Fruit fly (Drosophila melanogaster): Measurements from ENCODE around the gene CG13850.

Gene CG13850

dm6 chr3R:22410537-22411360 lies at the start of gene CG13850, which contains the start of gene lqfR:
CG13850 (minus strand) TSS chr3R:22410915.
lqfR (plus strand) TSS chr3R:22411301.
- TF ChIP-seq cic (GFP tag; optimal IDR thresholded peaks at IDR 0.05) (peak; percentile 49), kay (GFP tag; ENCODE audit: borderline replicate concordance) (peak; percentile 95), CG14711 (tag; optimal IDR thresholded peaks at IDR 0.05) (peak; percentile 65), toe (GFP tag; optimal IDR thresholded peaks at IDR 0.05) (peak; percentile 92), CG33017 (tag; optimal IDR thresholded peaks at IDR 0.05) (peak; percentile 61), Hr96 (GFP tag; optimal IDR thresholded peaks at IDR 0.05) (peak; percentile 84), CG1620 (GFP tag; optimal IDR thresholded peaks at IDR 0.05) (peak; percentile 88), Clk (GFP tag; optimal IDR thresholded peaks at IDR 0.05) (peak; percentile 73), tj (GFP tag; optimal IDR thresholded peaks at IDR 0.05) (peak; percentile 57), ovo (GFP tag; optimal IDR thresholded peaks at IDR 0.05) (peak; percentile 80), pad (GFP tag; optimal IDR thresholded peaks at IDR 0.05) (peak; percentile 87), CG5204 (GFP tag; optimal IDR thresholded peaks at IDR 0.05) (peak; percentile 85), CG12768 (GFP tag; optimal IDR thresholded peaks at IDR 0.05) (peak; percentile 88), CG7045 (GFP tag; optimal IDR thresholded peaks at IDR 0.05) (peak; percentile 69), CG11617 (GFP tag; optimal IDR thresholded peaks at IDR 0.05) (peak; percentile 84), Crg-1 (GFP tag; optimal IDR thresholded peaks at IDR 0.05) (peak; percentile 89), Mnt (GFP tag; optimal IDR thresholded peaks at IDR 0.05) (peak; percentile 77), cnc (optimal IDR thresholded peaks at IDR 0.05) (no peak), CG7101 (tag; optimal IDR thresholded peaks at IDR 0.05) (peak; percentile 81), bab1 (GFP tag; optimal IDR thresholded peaks at IDR 0.05) (peak; percentile 25)

dm6 chr3R:22456007-22456406 lies 45.3 kb upstream of the CG13850 start:
- TF ChIP-seq kay (GFP tag; ENCODE audit: borderline replicate concordance) (no peak), CG7101 (tag; optimal IDR thresholded peaks at IDR 0.05) (no peak), CG5204 (GFP tag; optimal IDR thresholded peaks at IDR 0.05) (no peak), Hr96 (GFP tag; optimal IDR thresholded peaks at IDR 0.05) (no peak), tj (GFP tag; optimal IDR thresholded peaks at IDR 0.05) (no peak), ovo (GFP tag; optimal IDR thresholded peaks at IDR 0.05) (no peak), Mnt (GFP tag; optimal IDR thresholded peaks at IDR 0.05) (no peak), toe (GFP tag; optimal IDR thresholded peaks at IDR 0.05) (no peak), bab1 (GFP tag; optimal IDR thresholded peaks at IDR 0.05) (no peak), Crg-1 (GFP tag; optimal IDR thresholded peaks at IDR 0.05) (no peak)

DNA sequence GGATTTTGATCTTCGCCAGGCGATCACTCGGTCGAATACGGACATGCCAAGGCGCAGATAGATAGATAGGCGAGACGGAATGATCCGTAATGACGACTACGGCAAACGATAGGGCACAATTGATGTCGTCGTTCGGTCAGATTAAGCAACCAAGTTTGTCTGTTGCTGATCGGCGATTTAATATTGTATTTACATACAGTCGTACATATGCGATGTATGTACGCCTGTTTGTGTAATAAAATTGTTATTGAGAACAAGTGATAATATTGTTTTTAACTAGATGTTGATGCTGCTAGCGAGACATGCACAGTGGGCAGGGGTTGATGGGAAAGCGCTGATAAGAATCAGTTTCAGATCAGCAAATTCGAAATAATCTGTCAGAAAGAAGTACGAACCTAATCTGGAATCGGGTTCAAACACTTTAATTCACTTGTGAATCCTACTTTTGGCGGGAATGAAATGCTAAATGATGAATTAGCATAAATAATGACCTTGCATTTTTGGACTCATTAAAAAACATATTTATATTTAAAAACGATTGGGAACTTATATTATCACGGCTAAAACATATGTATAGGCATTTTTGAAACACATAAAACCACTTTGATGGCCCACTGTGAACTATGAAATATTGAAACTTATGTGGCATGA lies 44.7 kb upstream of the CG13850 start:
- TF ChIP-seq toe (GFP tag; optimal IDR thresholded peaks at IDR 0.05) (peak; percentile 4), pad (GFP tag; optimal IDR thresholded peaks at IDR 0.05) (no peak), CG5204 (GFP tag; optimal IDR thresholded peaks at IDR 0.05) (no peak), Clk (GFP tag; optimal IDR thresholded peaks at IDR 0.05) (no peak), bab1 (GFP tag; optimal IDR thresholded peaks at IDR 0.05) (no peak), ovo (GFP tag; optimal IDR thresholded peaks at IDR 0.05) (no peak), kay (GFP tag; ENCODE audit: borderline replicate concordance) (no peak), Mnt (GFP tag; optimal IDR thresholded peaks at IDR 0.05) (no peak), Hr96 (GFP tag; optimal IDR thresholded peaks at IDR 0.05) (no peak), cnc (optimal IDR thresholded peaks at IDR 0.05) (peak in 1 of 2 experiments; percentile 25), CG12768 (GFP tag; optimal IDR thresholded peaks at IDR 0.05) (no peak), CG33017 (tag; optimal IDR thresholded peaks at IDR 0.05) (no peak), CG1620 (GFP tag; optimal IDR thresholded peaks at IDR 0.05) (no peak), CG7101 (tag; optimal IDR thresholded peaks at IDR 0.05) (no peak), cic (GFP tag; optimal IDR thresholded peaks at IDR 0.05) (no peak), CG11617 (GFP tag; optimal IDR thresholded peaks at IDR 0.05) (no peak), CG7045 (GFP tag; optimal IDR thresholded peaks at IDR 0.05) (peak; percentile 34), Crg-1 (GFP tag; optimal IDR thresholded peaks at IDR 0.05) (no peak), tj (GFP tag; optimal IDR thresholded peaks at IDR 0.05) (peak; percentile 13), CG14711 (tag; optimal IDR thresholded peaks at IDR 0.05) (no peak)

DNA sequence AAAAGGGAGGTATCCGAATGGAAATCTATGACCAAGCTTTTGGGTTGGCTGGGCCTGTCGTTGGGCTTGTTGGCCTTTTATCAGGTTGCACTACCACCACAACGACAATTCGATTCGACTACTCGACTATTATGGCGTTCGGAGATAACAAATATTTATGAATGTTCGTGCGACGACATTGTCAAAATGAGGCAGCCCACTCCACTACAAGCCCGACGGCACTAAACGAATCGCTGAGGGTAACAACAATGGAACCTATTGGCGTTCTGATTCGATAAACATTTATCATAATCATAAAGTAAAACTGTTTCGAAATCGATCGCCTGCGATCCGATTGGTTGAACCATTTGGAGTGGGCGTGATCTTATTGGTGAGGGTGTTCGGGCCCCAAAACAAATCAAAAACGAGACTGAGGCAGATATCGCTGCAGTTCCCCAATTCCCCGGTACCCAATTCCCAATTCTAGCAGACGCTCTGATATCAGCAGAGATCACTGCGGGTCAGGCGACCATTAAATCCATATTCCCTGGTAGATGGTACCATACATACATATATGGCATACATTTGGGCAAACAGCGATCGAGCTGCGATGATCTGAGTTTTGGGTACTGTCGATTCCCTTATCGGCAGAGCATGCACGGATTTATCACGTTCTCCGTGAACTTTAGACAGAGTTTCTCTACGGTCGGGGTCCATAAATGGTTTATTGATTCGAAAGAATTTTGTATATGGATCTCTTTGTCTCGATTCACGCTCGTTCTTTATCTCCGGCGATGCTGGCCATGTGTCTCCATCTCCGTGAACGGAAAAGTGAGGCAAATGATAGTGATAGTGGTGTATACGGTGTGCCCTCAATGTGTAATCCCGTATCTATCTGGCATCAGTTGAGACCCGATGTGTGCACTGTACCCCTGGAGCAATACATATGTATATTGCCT lies 44.0 kb upstream of the CG13850 start:
- TF ChIP-seq Clk (GFP tag; optimal IDR thresholded peaks at IDR 0.05): no peak
- no peak for TF ChIP-seq CG11617 (GFP tag; optimal IDR thresholded peaks at IDR 0.05)
- TF ChIP-seq kay (GFP tag; ENCODE audit: borderline replicate concordance): peak; percentile 48
- TF ChIP-seq Crg-1 (GFP tag; optimal IDR thresholded peaks at IDR 0.05): no peak
- no peak for TF ChIP-seq Hr96 (GFP tag; optimal IDR thresholded peaks at IDR 0.05)
- TF ChIP-seq CG7045 (GFP tag; optimal IDR thresholded peaks at IDR 0.05): no peak
- peak; percentile 1 for TF ChIP-seq cic (GFP tag; optimal IDR thresholded peaks at IDR 0.05)
- no peak for TF ChIP-seq CG1620 (GFP tag; optimal IDR thresholded peaks at IDR 0.05)
- TF ChIP-seq CG33017 (tag; optimal IDR thresholded peaks at IDR 0.05): no peak

DNA sequence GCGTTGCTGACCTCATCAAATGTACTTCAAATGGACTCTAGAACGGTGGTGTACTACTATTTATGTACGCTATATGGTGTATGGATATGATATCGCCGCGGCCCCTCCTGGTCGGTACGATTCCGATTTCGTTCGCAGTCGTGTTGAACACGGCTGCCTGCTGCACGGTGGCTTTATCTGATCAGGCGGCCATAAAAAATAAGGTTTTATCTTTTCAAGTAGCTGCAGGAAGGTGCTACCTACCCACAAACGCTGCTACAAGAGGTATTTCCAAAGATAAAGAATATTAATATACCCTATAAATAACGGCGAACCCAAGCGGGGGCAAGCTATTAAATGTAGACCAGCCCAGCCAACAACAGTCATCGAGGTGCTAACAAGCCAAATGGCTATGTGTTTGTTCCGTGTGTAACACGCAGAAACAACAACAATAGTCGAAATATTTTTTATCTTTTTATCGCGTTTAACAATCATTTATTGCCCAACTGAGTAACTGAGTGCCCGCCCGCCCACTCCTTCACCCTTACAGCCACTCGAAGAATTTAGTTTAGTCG lies 39.2 kb upstream of the CG13850 start:
- no peak for TF ChIP-seq CG12768 (GFP tag; optimal IDR thresholded peaks at IDR 0.05)
- TF ChIP-seq CG14711 (tag; optimal IDR thresholded peaks at IDR 0.05): no peak
- no peak for TF ChIP-seq CG5204 (GFP tag; optimal IDR thresholded peaks at IDR 0.05)
- no peak for TF ChIP-seq CG11617 (GFP tag; optimal IDR thresholded peaks at IDR 0.05)
- TF ChIP-seq kay (GFP tag; ENCODE audit: borderline replicate concordance): no peak
- TF ChIP-seq cnc (optimal IDR thresholded peaks at IDR 0.05): no peak
- no peak for TF ChIP-seq tj (GFP tag; optimal IDR thresholded peaks at IDR 0.05)
- no peak for TF ChIP-seq CG1620 (GFP tag; optimal IDR thresholded peaks at IDR 0.05)
- no peak for TF ChIP-seq Crg-1 (GFP tag; optimal IDR thresholded peaks at IDR 0.05)
- TF ChIP-seq toe (GFP tag; optimal IDR thresholded peaks at IDR 0.05): no peak
- TF ChIP-seq pad (GFP tag; optimal IDR thresholded peaks at IDR 0.05): no peak
- no peak for TF ChIP-seq Mnt (GFP tag; optimal IDR thresholded peaks at IDR 0.05)
- TF ChIP-seq bab1 (GFP tag; optimal IDR thresholded peaks at IDR 0.05): no peak
- TF ChIP-seq cic (GFP tag; optimal IDR thresholded peaks at IDR 0.05): no peak
- TF ChIP-seq CG33017 (tag; optimal IDR thresholded peaks at IDR 0.05): no peak
- TF ChIP-seq Hr96 (GFP tag; optimal IDR thresholded peaks at IDR 0.05): no peak
- no peak for TF ChIP-seq ovo (GFP tag; optimal IDR thresholded peaks at IDR 0.05)

All from whole organism, adult.